Fruit fly (Drosophila melanogaster) whole organism, embryonic: ENCODE data around the gene cyr.

Experiments
- ATbp ChIP-seq: fragments of 200-800 bp; sonication (Bioruptor generic); optimal IDR thresholded peaks from 2 replicates; lab custom pipeline; 2017; ENCODE audit warnings: missing biosample characterization, mild to moderate bottlenecking, missing genetic modification characterization, missing genetic modification reagents
- Blimp-1 ChIP-seq: fragments of 200-800 bp; sonication (Bioruptor generic); optimal IDR thresholded peaks from 3 replicates; lab custom pipeline; 2018; ENCODE audit warnings: missing biosample characterization, missing genetic modification characterization, mild to moderate bottlenecking, moderate library complexity, missing genetic modification reagents
- CG10979 ChIP-seq: fragments of 200-800 bp; sonication (Bioruptor generic); optimal IDR thresholded peaks from 2 replicates; lab custom pipeline; 2018; ENCODE audit warnings: missing biosample characterization, mild to moderate bottlenecking, missing genetic modification characterization, moderate library complexity
- CG12391 ChIP-seq: fragments of 200-800 bp; sonication (Bioruptor generic); optimal IDR thresholded peaks from 3 replicates; lab custom pipeline; 2018; ENCODE audit warnings: missing biosample characterization, mild to moderate bottlenecking, missing genetic modification characterization, moderate library complexity
- CG13624 ChIP-seq: fragments of 200-800 bp; sonication (Bioruptor generic); optimal IDR thresholded peaks from 2 replicates; lab custom pipeline; 2016; ENCODE audit warnings: missing biosample characterization, missing genetic modification characterization
- CG1529 ChIP-seq: fragments of 200-800 bp; sonication (Bioruptor generic); optimal IDR thresholded peaks from 3 replicates; lab custom pipeline; 2018; ENCODE audit warnings: missing biosample characterization, missing genetic modification characterization
- CG15696 ChIP-seq: fragments of 200-800 bp; sonication (Bioruptor generic); optimal IDR thresholded peaks from 2 replicates; lab custom pipeline; 2019; ENCODE audit warnings: missing biosample characterization, mild to moderate bottlenecking, missing genetic modification characterization, moderate library complexity
- CG1603 ChIP-seq: fragments of 200-800 bp; sonication (Bioruptor generic); optimal IDR thresholded peaks from 2 replicates; lab custom pipeline; 2019; ENCODE audit warnings: missing biosample characterization, mild to moderate bottlenecking, missing genetic modification characterization, moderate library complexity
- CG16863 ChIP-seq: fragments of 200-800 bp; sonication (Bioruptor generic); optimal IDR thresholded peaks from 3 replicates; lab custom pipeline; 2016; ENCODE audit warnings: missing biosample characterization, missing genetic modification characterization
- CG17361 ChIP-seq: fragments of 200-800 bp; sonication (Bioruptor generic); IDR thresholded peaks from 3 replicates; pipeline ENCODE4 v1.3.6; 2022; ENCODE audit warnings: missing biosample characterization, missing genetic modification characterization
- CG18262 ChIP-seq: fragments of 200-800 bp; optimal IDR thresholded peaks from 3 replicates; lab custom pipeline; 2019; ENCODE audit warnings: missing biosample characterization, mild to moderate bottlenecking, missing genetic modification characterization, moderate library complexity
- CG2712 ChIP-seq: fragments of 200-800 bp; optimal IDR thresholded peaks from 3 replicates; lab custom pipeline; 2019; ENCODE audit warnings: missing biosample characterization, mild to moderate bottlenecking, missing genetic modification characterization, moderate library complexity
- CG30403 ChIP-seq: fragments of 200-800 bp; sonication (Bioruptor generic); optimal IDR thresholded peaks from 3 replicates; lab custom pipeline; 2016; ENCODE audit warnings: missing biosample characterization, missing genetic modification characterization
- CG32767 ChIP-seq: fragments of 200-800 bp; sonication (Bioruptor generic); IDR thresholded peaks from 2 replicates; pipeline ENCODE4 v1.3.6; 2022; ENCODE audit warnings: missing biosample characterization, missing genetic modification characterization
- CG33557 ChIP-seq: fragments of 200-800 bp; sonication (Bioruptor generic); optimal IDR thresholded peaks from 2 replicates; lab custom pipeline; 2019; ENCODE audit warnings: missing biosample characterization, mild to moderate bottlenecking, missing genetic modification characterization, moderate library complexity
- CG3407 ChIP-seq: fragments of 200-800 bp; sonication (Bioruptor generic); optimal IDR thresholded peaks from 2 replicates; lab custom pipeline; 2018; ENCODE audit warnings: missing biosample characterization, mild to moderate bottlenecking, missing genetic modification characterization
- CG3726 ChIP-seq: fragments of 200-800 bp; sonication (Bioruptor generic); IDR thresholded peaks from 3 replicates; pipeline ENCODE4, ENCODE4 v1.3.6; 2022; ENCODE audit warnings: missing biosample characterization, missing genetic modification characterization
- CG4820 ChIP-seq: fragments of 200-800 bp; sonication (Bioruptor generic); optimal IDR thresholded peaks from 3 replicates; lab custom pipeline; 2016; ENCODE audit warnings: missing biosample characterization, missing genetic modification characterization
- CG7745 ChIP-seq: fragments of 200-800 bp; sonication (Bioruptor generic); optimal IDR thresholded peaks from 2 replicates; lab custom pipeline; 2018; ENCODE audit warnings: missing biosample characterization, mild to moderate bottlenecking, missing genetic modification characterization, moderate library complexity
- CG8281 ChIP-seq: fragments of 200-800 bp; sonication (Bioruptor generic); optimal IDR thresholded peaks from 2 replicates; lab custom pipeline; 2018; ENCODE audit warnings: missing biosample characterization, mild to moderate bottlenecking, missing genetic modification characterization, moderate library complexity
- CG8388 ChIP-seq: fragments of 200-800 bp; sonication (Bioruptor generic); optimal IDR thresholded peaks from 2 replicates; lab custom pipeline; 2019; ENCODE audit warnings: missing biosample characterization, mild to moderate bottlenecking, missing genetic modification characterization, moderate library complexity
- CG8478 ChIP-seq: fragments of >200 bp; optimal IDR thresholded peaks from 2 replicates; lab custom pipeline; 2018
- CG8924 ChIP-seq: fragments of 200-800 bp; optimal IDR thresholded peaks from 3 replicates; lab custom pipeline; 2019; ENCODE audit warnings: missing biosample characterization, mild to moderate bottlenecking, missing genetic modification characterization, moderate library complexity
- CG9727 ChIP-seq: fragments of 200-800 bp; sonication (Bioruptor generic); optimal IDR thresholded peaks from 3 replicates; lab custom pipeline; 2017; ENCODE audit warnings: missing biosample characterization, mild to moderate bottlenecking, missing genetic modification characterization
- CG9876 ChIP-seq: fragments of 200-800 bp; sonication (Bioruptor generic); optimal IDR thresholded peaks from 2 replicates; lab custom pipeline; 2016; ENCODE audit warnings: missing biosample characterization, missing genetic modification characterization
- D ChIP-seq, 2 experiments: fragments of 200-800 bp in 1 of 2; fragments of >200 bp in 1 of 2; sonication (Bioruptor generic) in 1 of 2; optimal IDR thresholded peaks; 2 replicates in 1 of 2; 3 replicates in 1 of 2; lab custom pipeline; 2017; ENCODE audit warnings: mild to moderate bottlenecking in 1 of 2, missing biosample characterization in 1 of 2, missing genetic modification characterization in 1 of 2, missing genetic modification reagents in 1 of 2
- D19A ChIP-seq: fragments of 200-800 bp; optimal IDR thresholded peaks from 3 replicates; lab custom pipeline; 2019; ENCODE audit warnings: missing biosample characterization, mild to moderate bottlenecking, missing genetic modification characterization, moderate library complexity
- Drgx ChIP-seq: fragments of 200-800 bp; sonication (Bioruptor generic); IDR thresholded peaks from 2 replicates; pipeline ENCODE4 v1.3.6; 2022; ENCODE audit warnings: missing biosample characterization, missing genetic modification characterization
- H2.0 ChIP-seq: fragments of 200-800 bp; sonication (Bioruptor generic); IDR thresholded peaks from 2 replicates; pipeline ENCODE4 v1.3.6; 2022; ENCODE audit warnings: missing biosample characterization, missing genetic modification characterization
- NFAT ChIP-seq: fragments of 200-800 bp; sonication (Bioruptor generic); IDR thresholded peaks from 2 replicates; pipeline ENCODE4 v1.3.6; 2022; ENCODE audit warnings: missing biosample characterization, missing genetic modification characterization
- Oli ChIP-seq: fragments of 200-800 bp; sonication (Bioruptor generic); optimal IDR thresholded peaks from 2 replicates; lab custom pipeline; 2018; ENCODE audit warnings: missing biosample characterization, mild to moderate bottlenecking, missing genetic modification characterization, moderate library complexity
- Sox100B ChIP-seq: fragments of 200-800 bp; sonication (Bioruptor generic); optimal IDR thresholded peaks from 3 replicates; lab custom pipeline; 2018; ENCODE audit warnings: missing biosample characterization, mild to moderate bottlenecking, missing genetic modification characterization
- Sox102F ChIP-seq: fragments of 200-800 bp; sonication (Bioruptor generic); optimal IDR thresholded peaks from 2 replicates; lab custom pipeline; 2018; ENCODE audit warnings: missing biosample characterization, mild to moderate bottlenecking, missing genetic modification characterization, moderate library complexity
- Ssrp ChIP-seq: fragments of 200-800 bp; sonication (Bioruptor generic); optimal IDR thresholded peaks from 2 replicates; lab custom pipeline; 2018; ENCODE audit warnings: missing biosample characterization, mild to moderate bottlenecking, missing genetic modification characterization, moderate library complexity
- bsh ChIP-seq, 2 experiments: fragments of 200-800 bp; sonication (Bioruptor generic); optimal IDR thresholded peaks; 2 replicates each; lab custom pipeline; 2017 to 2018; ENCODE audit warnings: mild to moderate bottlenecking in 2 of 2, missing biosample characterization in 2 of 2, missing genetic modification characterization in 2 of 2, moderate library complexity in 1 of 2
- chif ChIP-seq, 2 experiments: fragments of 200-800 bp; sonication (Bioruptor generic); optimal IDR thresholded peaks; 3 replicates each; lab custom pipeline; 2016; ENCODE audit warnings: missing biosample characterization in 2 of 2, missing genetic modification characterization in 2 of 2
- fd96Cb ChIP-seq: fragments of 200-800 bp; sonication (Bioruptor generic); optimal IDR thresholded peaks from 2 replicates; lab custom pipeline; 2018; ENCODE audit warnings: missing biosample characterization, mild to moderate bottlenecking, missing genetic modification characterization, moderate library complexity
- lola ChIP-seq, 3 experiments: fragments of >200 bp in 2 of 3; fragments of 200-800 bp in 1 of 3; sonication (Bioruptor generic) in 1 of 3; optimal IDR thresholded peaks; 2 replicates each; lab custom pipeline; 2017 to 2019; ENCODE audit warnings: missing biosample characterization in 3 of 3, missing genetic modification characterization in 3 of 3, mild to moderate bottlenecking in 1 of 3, moderate library complexity in 1 of 3
- nmo ChIP-seq: fragments of 200-800 bp; sonication (Bioruptor generic); optimal IDR thresholded peaks from 2 replicates; lab custom pipeline; 2018; ENCODE audit warnings: missing biosample characterization, mild to moderate bottlenecking, missing genetic modification characterization, moderate library complexity
- phol ChIP-seq: fragments of 200-800 bp; sonication (Bioruptor generic); optimal IDR thresholded peaks from 3 replicates; lab custom pipeline; 2018; ENCODE audit warnings: missing biosample characterization, mild to moderate bottlenecking, missing genetic modification characterization, moderate library complexity
- row ChIP-seq: fragments of 200-800 bp; sonication (Bioruptor generic); IDR thresholded peaks from 3 replicates; pipeline ENCODE4 v1.3.6; 2022; ENCODE audit warnings: missing biosample characterization, missing genetic modification characterization
- sens ChIP-seq: fragments of 200-800 bp; sonication (Bioruptor generic); peaks from one replicate; lab custom pipeline; 2016; ENCODE audit warnings: missing biosample characterization, missing genetic modification characterization
- slbo ChIP-seq: fragments of 200-800 bp; sonication (Bioruptor generic); IDR thresholded peaks from 2 replicates; pipeline ENCODE4 v1.3.6; 2022; ENCODE audit warnings: missing biosample characterization, missing genetic modification characterization
- slp2 ChIP-seq: fragments of 200-800 bp; sonication (Bioruptor generic); optimal IDR thresholded peaks from 2 replicates; lab custom pipeline; 2016; ENCODE audit warnings: missing biosample characterization, missing genetic modification characterization
- tap ChIP-seq: fragments of 200-800 bp; optimal IDR thresholded peaks from 3 replicates; lab custom pipeline; 2019; ENCODE audit warnings: missing biosample characterization, mild to moderate bottlenecking, missing genetic modification characterization, moderate library complexity
- vnd ChIP-seq: fragments of 200-800 bp; sonication (Bioruptor generic); IDR thresholded peaks from 3 replicates; pipeline ENCODE4 v1.3.6; 2022; ENCODE audit warnings: missing biosample characterization, missing genetic modification characterization; ENCODE audit not compliant: partially characterized antibody
- zf30C ChIP-seq: fragments of 200-800 bp; sonication (Bioruptor generic); optimal IDR thresholded peaks from 3 replicates; lab custom pipeline; 2018; ENCODE audit warnings: missing biosample characterization, mild to moderate bottlenecking, missing genetic modification characterization
- zfh1 ChIP-seq: fragments of 200-800 bp; sonication (Bioruptor generic); IDR thresholded peaks from 3 replicates; pipeline ENCODE4 v1.3.6; 2022; ENCODE audit warnings: missing biosample characterization, missing genetic modification characterization

Gene cyr

dm6 chrX:8125224-8125649 lies 10.3 kb downstream of the cyr start (continued):
- no peak for TF ChIP-seq CG13624 (GFP tag; lab: Kevin White, UChicago)
- TF ChIP-seq CG32767: peak; percentile 43; the same call in 1 of the 2 replicates
- TF ChIP-seq H2.0: no peak
- TF ChIP-seq Blimp-1: peak; percentile 53
- peak; percentile 24 for TF ChIP-seq CG4820 (GFP tag; lab: Kevin White, UChicago)
- no peak for TF ChIP-seq CG8478 (lab: Kevin White, UChicago)
- TF ChIP-seq vnd (GFP tag; lab: Robert Waterston, UW): no peak

- TF ChIP-seq CG8924 (tag; lab: Kevin White, UChicago) (peak; percentile 18), CG15696 (tag; lab: Kevin White, UChicago) (peak; percentile 11), slp2 (no peak), CG16863 (GFP tag; lab: Kevin White, UChicago) (peak; percentile 5), NFAT (GFP tag; lab: Robert Waterston, UW) (no peak), CG9876 (no peak), CG1603 (peak; percentile 38), CG2712 (peak; percentile 43), CG33557 (peak; percentile 2), sens (GFP tag; lab: Kevin White, UChicago) (peak; percentile 79), Sox102F (peak; percentile 16), CG1529 (GFP tag; lab: Kevin White, UChicago) (peak; percentile 14), CG18262 (tag; lab: Kevin White, UChicago) (peak; percentile 56), CG10979 (tag; lab: Kevin White, UChicago) (peak; percentile 54), nmo (peak; percentile 60), chif (GFP tag; optimal IDR thresholded peaks at IDR 0.05; lab: Kevin White, UChicago) (peak in 1 of 2 experiments; percentile 5), CG8281 (tag; lab: Kevin White, UChicago) (no peak), CG17361 (GFP tag; lab: Robert Waterston, UW) (0 out of 3 replicates have a peak, but pooled peaks have one; percentile 29), CG12391 (tag; lab: Kevin White, UChicago) (peak; percentile 0), row (GFP tag; lab: Robert Waterston, UW) (peak; percentile 21; the same call in 1 of the 3 replicates), bsh (GFP tag; optimal IDR thresholded peaks at IDR 0.05; lab: Kevin White, UChicago) (peak in 1 of 2 experiments; percentile 51), phol (tag; lab: Kevin White, UChicago) (peak; percentile 53), tap (no peak), D (optimal IDR thresholded peaks at IDR 0.05; lab: Kevin White, UChicago) (no peak), D (GFP tag; optimal IDR thresholded peaks at IDR 0.05; lab: Kevin White, UChicago) (peak; percentile 28), D19A (tag; lab: Kevin White, UChicago) (peak; percentile 21), Ssrp (tag; lab: Kevin White, UChicago) (peak; percentile 32), CG8388 (GFP tag; lab: Kevin White, UChicago) (peak; percentile 21), CG9727 (GFP tag; lab: Kevin White, UChicago) (peak; percentile 40), Drgx (GFP tag; lab: Robert Waterston, UW) (peak; percentile 70), CG7745 (tag; lab: Kevin White, UChicago) (no peak), CG30403 (GFP tag; lab: Kevin White, UChicago) (peak; percentile 15), ATbp (peak; percentile 11), zfh1 (GFP tag; lab: Robert Waterston, UW) (0 out of 3 replicates have a peak, but pooled peaks have one; percentile 4), CG3407 (GFP tag; lab: Kevin White, UChicago) (peak; percentile 3), zf30C (GFP tag; lab: Kevin White, UChicago) (peak; percentile 32), fd96Cb (tag; lab: Kevin White, UChicago) (peak; percentile 20), slbo (GFP tag; lab: Robert Waterston, UW) (no peak), lola (GFP tag; optimal IDR thresholded peaks at IDR 0.05; lab: Kevin White, UChicago) (peak in 1 of 3 experiments; percentile 57), Sox100B (GFP tag; lab: Kevin White, UChicago) (peak; percentile 18), Oli (tag; lab: Kevin White, UChicago) (peak; percentile 27), CG3726 (GFP tag; lab: Robert Waterston, UW) (no peak)
Measured at dm6 chrX:8122834-8123233, 12.7 kb downstream of the cyr start.
